Fruit fly (Drosophila melanogaster): Measurements from ENCODE around the gene Klp98A.
A peak's percentile ranks its signal among the peaks of the same experiment; 100 is the strongest.

Gene Klp98A

dm6 chr3R:27553921-27554320, 5.0 kb downstream of the Klp98A start (continued):
- no peak for TF ChIP-seq CG17802 (tag; optimal IDR thresholded peaks at IDR 0.05)
- no peak for TF ChIP-seq pb (GFP tag; optimal IDR thresholded peaks at IDR 0.05)
- no peak for TF ChIP-seq pan (optimal IDR thresholded peaks at IDR 0.05)
- peak in 1 of 2 experiments; percentile 68 for TF ChIP-seq pan (GFP tag; optimal IDR thresholded peaks at IDR 0.05 in 1 of 2, IDR thresholded peaks at IDR 0.05 in 1 of 2)
- TF ChIP-seq tin (GFP tag; optimal IDR thresholded peaks at IDR 0.05): peak; percentile 40
- TF ChIP-seq Hand (GFP tag; optimal IDR thresholded peaks at IDR 0.05): no peak
- TF ChIP-seq CG2120 (GFP tag; optimal IDR thresholded peaks at IDR 0.05): no peak
- no peak for TF ChIP-seq hb (GFP tag; IDR thresholded peaks at IDR 0.05; ENCODE audit: partially characterized antibody)
- TF ChIP-seq CG10321 (GFP tag; IDR thresholded peaks at IDR 0.05): no peak
- TF ChIP-seq CG3726 (GFP tag; IDR thresholded peaks at IDR 0.05): 0 out of 3 replicates have a peak, but pooled peaks have one; percentile 30
- TF ChIP-seq fd96Cb (tag; optimal IDR thresholded peaks at IDR 0.05): peak; percentile 48
- TF ChIP-seq BEAF-32 (GFP tag; optimal IDR thresholded peaks at IDR 0.05): no peak
- no peak for TF ChIP-seq CG6254 (GFP tag; optimal IDR thresholded peaks at IDR 0.05)
- no peak for TF ChIP-seq tup (GFP tag; optimal IDR thresholded peaks at IDR 0.05)
- TF ChIP-seq CG32767 (GFP tag; IDR thresholded peaks at IDR 0.05): no peak
- no peak for TF ChIP-seq scrt (GFP tag; optimal IDR thresholded peaks at IDR 0.05)
- TF ChIP-seq Trl (optimal IDR thresholded peaks at IDR 0.05): no peak
- no peak for TF ChIP-seq Trl (GFP tag; optimal IDR thresholded peaks at IDR 0.05)
- peak; percentile 91 for TF ChIP-seq sens (GFP tag)
- no peak for TF ChIP-seq al (GFP tag; IDR thresholded peaks at IDR 0.05)
- TF ChIP-seq CG6854 (GFP tag; optimal IDR thresholded peaks at IDR 0.05): no peak
- TF ChIP-seq CG2202 (tag; optimal IDR thresholded peaks at IDR 0.05): no peak
- peak; percentile 68 for TF ChIP-seq CG10366 (GFP tag; IDR thresholded peaks at IDR 0.05)
- peak; percentile 29 for TF ChIP-seq lilli (GFP tag; optimal IDR thresholded peaks at IDR 0.05)
- TF ChIP-seq slou (GFP tag; optimal IDR thresholded peaks at IDR 0.05): no peak
- no peak for TF ChIP-seq tll (GFP tag; optimal IDR thresholded peaks at IDR 0.05)
- peak; percentile 69 for TF ChIP-seq CG2712 (tag; optimal IDR thresholded peaks at IDR 0.05)
- TF ChIP-seq Myb (GFP tag; optimal IDR thresholded peaks at IDR 0.05): no peak
- no peak for TF ChIP-seq CG7372 (GFP tag; IDR thresholded peaks at IDR 0.05)
- TF ChIP-seq CG3407 (GFP tag; optimal IDR thresholded peaks at IDR 0.05): peak; percentile 23
- TF ChIP-seq Med (GFP tag): peak; percentile 84
- no peak for TF ChIP-seq Gsc (GFP tag; IDR thresholded peaks at IDR 0.05)
- TF ChIP-seq CG14441 (GFP tag; IDR thresholded peaks at IDR 0.05): peak; percentile 56
- no peak for TF ChIP-seq sr (GFP tag; IDR thresholded peaks at IDR 0.05)
- no peak for TF ChIP-seq CG13296 (GFP tag; optimal IDR thresholded peaks at IDR 0.05)
- no peak for TF ChIP-seq luna (GFP tag; optimal IDR thresholded peaks at IDR 0.05)
- no peak for TF ChIP-seq crp (GFP tag; optimal IDR thresholded peaks at IDR 0.05)
- no peak for TF ChIP-seq CG8281 (tag; optimal IDR thresholded peaks at IDR 0.05)
- TF ChIP-seq caup (GFP tag; optimal IDR thresholded peaks at IDR 0.05; ENCODE audit: severe bottlenecking): no peak
- peak; percentile 49 for TF ChIP-seq dmrt11E (tag; optimal IDR thresholded peaks at IDR 0.05)
- TF ChIP-seq Pdp1 (GFP tag; optimal IDR thresholded peaks at IDR 0.05): peak; percentile 5 to 49
- no peak; the same call in 1 of the 2 replicates for TF ChIP-seq CG31441 (GFP tag; IDR thresholded peaks at IDR 0.05)
- TF ChIP-seq exex (tag; optimal IDR thresholded peaks at IDR 0.05): no peak
- TF ChIP-seq CG8765 (GFP tag; IDR thresholded peaks at IDR 0.05): no peak
- TF ChIP-seq sisA (GFP tag; IDR thresholded peaks at IDR 0.05): peak; percentile 73
- TF ChIP-seq ranshi (GFP tag; IDR thresholded peaks at IDR 0.05): peak; percentile 36; the same call in 1 of the 2 replicates
- TF ChIP-seq ewg (GFP tag; optimal IDR thresholded peaks at IDR 0.05): no peak
- peak; percentile 25 for TF ChIP-seq pum (GFP tag; optimal IDR thresholded peaks at IDR 0.05)
- no peak for TF ChIP-seq nerfin-1 (tag; optimal IDR thresholded peaks at IDR 0.05)
- no peak for TF ChIP-seq CG33557 (GFP tag; optimal IDR thresholded peaks at IDR 0.05)
- peak; percentile 16 for TF ChIP-seq CG7556 (GFP tag; optimal IDR thresholded peaks at IDR 0.05)
